Fruit fly (Drosophila melanogaster) whole organism, embryonic: Measurements from ENCODE around the gene Ilk.

ENCODE experiments used
- Atf3 ChIP-seq: fragments of 200-800 bp; sonication (Bioruptor generic); optimal IDR thresholded peaks from 3 replicates; lab custom pipeline; 2016; ENCODE audit warnings: missing biosample characterization, missing genetic modification characterization
- Bteb2 ChIP-seq: fragments of 200-800 bp; sonication (Bioruptor generic); optimal IDR thresholded peaks from 2 replicates; lab custom pipeline; 2016; ENCODE audit warnings: missing biosample characterization, missing genetic modification characterization
- CG10267 ChIP-seq: fragments of 200-800 bp; sonication (Bioruptor generic); optimal IDR thresholded peaks from 2 replicates; lab custom pipeline; 2018; ENCODE audit warnings: missing biosample characterization, mild to moderate bottlenecking, missing genetic modification characterization, moderate library complexity
- CG10979 ChIP-seq: fragments of 200-800 bp; sonication (Bioruptor generic); optimal IDR thresholded peaks from 2 replicates; lab custom pipeline; 2018; ENCODE audit warnings: missing biosample characterization, mild to moderate bottlenecking, missing genetic modification characterization, moderate library complexity
- CG12744 ChIP-seq: fragments of 200-800 bp; sonication (Bioruptor generic); optimal IDR thresholded peaks from 2 replicates; lab custom pipeline; 2016; ENCODE audit warnings: missing biosample characterization, missing genetic modification characterization
- CG12942 ChIP-seq: fragments of 200-800 bp; sonication (Bioruptor generic); optimal IDR thresholded peaks from 3 replicates; lab custom pipeline; 2016; ENCODE audit warnings: missing biosample characterization, missing genetic modification characterization
- CG1529 ChIP-seq: fragments of 200-800 bp; sonication (Bioruptor generic); optimal IDR thresholded peaks from 3 replicates; lab custom pipeline; 2018; ENCODE audit warnings: missing biosample characterization, missing genetic modification characterization
- CG15514 ChIP-seq: fragments of 200-800 bp; sonication (Bioruptor generic); optimal IDR thresholded peaks from 3 replicates; lab custom pipeline; 2017; ENCODE audit warnings: missing biosample characterization, missing genetic modification characterization, mild to moderate bottlenecking, moderate library complexity, missing genetic modification reagents
- CG1602 ChIP-seq: fragments of 200-800 bp; sonication (Bioruptor generic); optimal IDR thresholded peaks from 3 replicates; lab custom pipeline; 2016; ENCODE audit warnings: missing biosample characterization, missing genetic modification characterization
- CG1647 ChIP-seq: fragments of 200-800 bp; sonication (Bioruptor generic); optimal IDR thresholded peaks from 3 replicates; lab custom pipeline; 2016; ENCODE audit warnings: missing biosample characterization, missing genetic modification characterization
- CG16815 ChIP-seq: fragments of 200-800 bp; sonication (Bioruptor generic); optimal IDR thresholded peaks from 3 replicates; lab custom pipeline; 2017; ENCODE audit warnings: missing biosample characterization, mild to moderate bottlenecking, missing genetic modification characterization
- CG17612 ChIP-seq: fragments of 200-800 bp; sonication (Bioruptor generic); IDR thresholded peaks from 2 replicates; pipeline ENCODE4 v1.3.6; 2022; ENCODE audit warnings: missing biosample characterization, missing genetic modification characterization
- CG1792 ChIP-seq: fragments of 200-800 bp; sonication (Bioruptor generic); optimal IDR thresholded peaks from 2 replicates; lab custom pipeline; 2016; ENCODE audit warnings: missing biosample characterization, missing genetic modification characterization
- CG2199 ChIP-seq: fragments of 200-800 bp; sonication (Bioruptor generic); IDR thresholded peaks from 3 replicates; pipeline ENCODE4 v1.3.6; 2022; ENCODE audit warnings: missing biosample characterization, missing genetic modification characterization
- CG34376 ChIP-seq: fragments of 200-800 bp; sonication (Bioruptor generic); optimal IDR thresholded peaks from 2 replicates; lab custom pipeline; 2018; ENCODE audit warnings: missing biosample characterization, mild to moderate bottlenecking, missing genetic modification characterization
- CG3995 ChIP-seq: fragments of 200-800 bp; sonication (Bioruptor generic); optimal IDR thresholded peaks from 3 replicates; lab custom pipeline; 2016; ENCODE audit warnings: missing biosample characterization, missing genetic modification characterization
- CG4360 ChIP-seq: fragments of 200-800 bp; sonication (Bioruptor generic); IDR thresholded peaks from 2 replicates; pipeline ENCODE4 v1.3.6; 2022; ENCODE audit warnings: missing biosample characterization, missing genetic modification characterization
- CG5180 ChIP-seq: fragments of 200-800 bp; sonication (Bioruptor generic); optimal IDR thresholded peaks from 3 replicates; lab custom pipeline; 2017; ENCODE audit warnings: missing biosample characterization, missing genetic modification characterization, mild to moderate bottlenecking, moderate library complexity, missing genetic modification reagents
- CG6654 ChIP-seq: fragments of 200-800 bp; sonication (Bioruptor generic); optimal IDR thresholded peaks from 2 replicates; lab custom pipeline; 2017; ENCODE audit warnings: missing biosample characterization, mild to moderate bottlenecking, missing genetic modification characterization
- CG8478 ChIP-seq: fragments of >200 bp; optimal IDR thresholded peaks from 2 replicates; lab custom pipeline; 2018
- CG9437 ChIP-seq: fragments of 200-800 bp; sonication (Bioruptor generic); optimal IDR thresholded peaks from 2 replicates; lab custom pipeline; 2018; ENCODE audit warnings: missing biosample characterization, mild to moderate bottlenecking, missing genetic modification characterization
- Chrac-16 ChIP-seq: fragments of 200-800 bp; sonication (Bioruptor generic); optimal IDR thresholded peaks from 3 replicates; lab custom pipeline; 2016; ENCODE audit warnings: missing biosample characterization, missing genetic modification characterization
- D19B ChIP-seq: fragments of 200-800 bp; sonication (Bioruptor generic); optimal IDR thresholded peaks from 2 replicates; lab custom pipeline; 2017; ENCODE audit warnings: missing biosample characterization, mild to moderate bottlenecking, missing genetic modification characterization
- Dek ChIP-seq: fragments of 200-800 bp; sonication (Bioruptor generic); optimal IDR thresholded peaks from 3 replicates; lab custom pipeline; 2019; ENCODE audit warnings: missing biosample characterization, mild to moderate bottlenecking, missing genetic modification characterization, moderate library complexity
- GATAe ChIP-seq: fragments of 200-800 bp; sonication (Bioruptor generic); conservative IDR thresholded peaks from 2 replicates; pipeline ENCODE4 v1.3.6; 2022; ENCODE audit warnings: missing biosample characterization, missing genetic modification characterization
- Gsc ChIP-seq: fragments of 200-800 bp; sonication (Bioruptor generic); IDR thresholded peaks from 2 replicates; pipeline ENCODE4 v1.3.6; 2022; ENCODE audit warnings: missing biosample characterization, missing genetic modification characterization
- Hey ChIP-seq: fragments of 200-800 bp; sonication (Bioruptor generic); optimal IDR thresholded peaks from 3 replicates; lab custom pipeline; 2018; ENCODE audit warnings: missing biosample characterization, mild to moderate bottlenecking, missing genetic modification characterization
- HmgZ ChIP-seq: fragments of 200-800 bp; sonication (Bioruptor generic); optimal IDR thresholded peaks from 2 replicates; lab custom pipeline; 2018; ENCODE audit warnings: missing biosample characterization, mild to moderate bottlenecking, missing genetic modification characterization
- Jarid2 ChIP-seq: fragments of 200-800 bp; sonication (Bioruptor generic); optimal IDR thresholded peaks from 3 replicates; lab custom pipeline; 2017; ENCODE audit warnings: mild to moderate bottlenecking, missing biosample characterization, missing genetic modification reagents, missing genetic modification characterization
- Mes4 ChIP-seq: fragments of 200-800 bp; sonication (Bioruptor generic); optimal IDR thresholded peaks from 2 replicates; lab custom pipeline; 2016; ENCODE audit warnings: missing biosample characterization, missing genetic modification characterization
- Mrtf ChIP-seq: fragments of 200-800 bp; sonication (Bioruptor generic); IDR thresholded peaks from 3 replicates; pipeline ENCODE4 v1.3.6; 2022; ENCODE audit warnings: missing biosample characterization, missing genetic modification characterization
- NfI ChIP-seq: fragments of 200-800 bp; sonication (Bioruptor generic); optimal IDR thresholded peaks from 3 replicates; lab custom pipeline; 2018; ENCODE audit warnings: missing biosample characterization, mild to moderate bottlenecking, missing genetic modification characterization, moderate library complexity
- Oli ChIP-seq: fragments of 200-800 bp; sonication (Bioruptor generic); optimal IDR thresholded peaks from 2 replicates; lab custom pipeline; 2018; ENCODE audit warnings: missing biosample characterization, mild to moderate bottlenecking, missing genetic modification characterization, moderate library complexity
- Ravus ChIP-seq: fragments of 200-800 bp; sonication (Bioruptor generic); IDR thresholded peaks from 2 replicates; pipeline ENCODE4 v1.3.6; 2022; ENCODE audit warnings: missing biosample characterization, missing genetic modification characterization
- Six4 ChIP-seq: fragments of 200-800 bp; sonication (Bioruptor generic); optimal IDR thresholded peaks from 2 replicates; lab custom pipeline; 2016; ENCODE audit warnings: missing biosample characterization, missing genetic modification characterization
- croc ChIP-seq: fragments of 200-800 bp; sonication (Bioruptor generic); conservative IDR thresholded peaks from 3 replicates; pipeline ENCODE4 v1.3.6; 2022; ENCODE audit warnings: missing biosample characterization, missing genetic modification characterization
- dmrt99B ChIP-seq: fragments of 200-800 bp; sonication (Bioruptor generic); optimal IDR thresholded peaks from 2 replicates; lab custom pipeline; 2018; ENCODE audit warnings: missing biosample characterization, mild to moderate bottlenecking, missing genetic modification characterization, moderate library complexity
- fru ChIP-seq: fragments of >200 bp; optimal IDR thresholded peaks from 2 replicates; lab custom pipeline; 2017
- gsb-n ChIP-seq: fragments of 200-800 bp; sonication (Bioruptor generic); optimal IDR thresholded peaks from 3 replicates; lab custom pipeline; 2018; ENCODE audit warnings: missing biosample characterization, mild to moderate bottlenecking, missing genetic modification characterization
- hbn ChIP-seq: fragments of 200-800 bp; sonication (Bioruptor generic); IDR thresholded peaks from 2 replicates; pipeline ENCODE4 v1.3.6; 2022; ENCODE audit warnings: missing biosample characterization, missing genetic modification characterization; ENCODE audit not compliant: partially characterized antibody
- odd ChIP-seq: fragments of 200-800 bp; sonication (Bioruptor generic); optimal IDR thresholded peaks from 2 replicates; lab custom pipeline; 2017; ENCODE audit warnings: missing biosample characterization, mild to moderate bottlenecking, missing genetic modification characterization
- p53 ChIP-seq: fragments of 200-800 bp; sonication (Bioruptor generic); optimal IDR thresholded peaks from 2 replicates; lab custom pipeline; 2016; ENCODE audit warnings: missing biosample characterization, missing genetic modification characterization
- pfk ChIP-seq: fragments of 200-800 bp; sonication (Bioruptor generic); optimal IDR thresholded peaks from 2 replicates; lab custom pipeline; 2018; ENCODE audit warnings: missing biosample characterization, mild to moderate bottlenecking, missing genetic modification characterization, moderate library complexity
- shn ChIP-seq: fragments of 200-800 bp; sonication (Bioruptor generic); optimal IDR thresholded peaks from 3 replicates; lab custom pipeline; 2016; ENCODE audit warnings: missing biosample characterization, missing genetic modification characterization
- sima ChIP-seq: fragments of 200-800 bp; sonication (Bioruptor generic); optimal IDR thresholded peaks from 2 replicates; lab custom pipeline; 2016; ENCODE audit warnings: missing biosample characterization, missing genetic modification characterization
- slbo ChIP-seq: fragments of 200-800 bp; sonication (Bioruptor generic); IDR thresholded peaks from 2 replicates; pipeline ENCODE4 v1.3.6; 2022; ENCODE audit warnings: missing biosample characterization, missing genetic modification characterization
- sr ChIP-seq: fragments of 200-800 bp; sonication (Bioruptor generic); IDR thresholded peaks from 3 replicates; pipeline ENCODE4 v1.3.6; 2022; ENCODE audit warnings: missing biosample characterization, missing genetic modification characterization
- sug ChIP-seq: fragments of 200-800 bp; optimal IDR thresholded peaks from 2 replicates; lab custom pipeline; 2019; ENCODE audit warnings: missing biosample characterization, mild to moderate bottlenecking, missing genetic modification characterization, moderate library complexity
- tll ChIP-seq, 2 experiments: fragments of 200-800 bp in 1 of 2; fragments of >200 bp in 1 of 2; sonication (Bioruptor generic) in 1 of 2; optimal IDR thresholded peaks; 2 replicates each; lab custom pipeline; 2017 to 2019; ENCODE audit warnings: missing biosample characterization in 2 of 2, missing genetic modification characterization in 2 of 2, mild to moderate bottlenecking in 1 of 2, moderate library complexity in 1 of 2
- wdn ChIP-seq: fragments of 200-800 bp; sonication (Bioruptor generic); IDR thresholded peaks from 2 replicates; pipeline ENCODE4 v1.3.6; 2022; ENCODE audit warnings: missing biosample characterization, missing genetic modification characterization

Ilk gene

DNA sequence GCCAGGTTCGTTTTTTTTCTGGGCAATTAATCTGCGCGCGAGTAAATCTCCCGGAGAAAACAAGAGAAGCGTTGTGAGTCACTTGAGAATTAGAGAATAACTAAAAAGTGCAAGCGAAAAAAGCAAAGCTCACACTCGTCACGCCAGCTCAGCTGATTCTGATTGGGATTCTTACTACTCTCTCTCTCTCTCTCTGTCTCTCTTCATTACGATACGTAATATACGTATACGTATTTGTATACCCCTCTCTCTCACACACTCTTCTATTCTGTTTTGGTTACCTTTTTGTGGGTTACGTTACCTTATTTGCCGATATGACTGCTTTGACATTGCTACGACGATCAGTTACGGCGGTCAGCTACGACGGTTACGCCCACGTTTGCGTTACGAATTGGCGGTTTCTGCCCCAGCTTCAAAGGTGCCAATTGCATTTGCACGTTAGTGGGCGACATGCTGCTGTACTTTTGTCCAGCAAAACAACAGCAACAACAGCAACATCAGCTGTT lies 13.9 kb upstream of the Ilk start, which contains the start of the genes Targ1, CG10512 and Targ2 (continued):
- TF ChIP-seq CG1602 (GFP tag; lab: Kevin White, UChicago) (no peak), p53 (GFP tag; lab: Kevin White, UChicago) (no peak), CG10267 (tag; lab: Kevin White, UChicago) (no peak), Gsc (GFP tag; lab: Robert Waterston, UW) (no peak), CG1529 (GFP tag; lab: Kevin White, UChicago) (no peak), GATAe (GFP tag; lab: Robert Waterston, UW) (no peak), NfI (GFP tag; lab: Kevin White, UChicago) (no peak), fru (lab: Kevin White, UChicago) (no peak), CG1792 (GFP tag; lab: Kevin White, UChicago) (no peak), odd (GFP tag; lab: Kevin White, UChicago) (no peak), CG12744 (GFP tag; lab: Kevin White, UChicago) (no peak), CG12942 (GFP tag; lab: Kevin White, UChicago) (no peak), sug (tag; lab: Kevin White, UChicago) (no peak), sr (GFP tag; lab: Robert Waterston, UW) (peak; percentile 65; the same call in 1 of the 3 replicates), shn (GFP tag; lab: Kevin White, UChicago) (no peak), Hey (tag; lab: Kevin White, UChicago) (no peak), Bteb2 (GFP tag; lab: Kevin White, UChicago) (no peak), CG1647 (no peak), CG2199 (GFP tag; lab: Robert Waterston, UW) (0 out of 3 replicates have a peak, but pooled peaks have one; percentile 17), Atf3 (GFP tag; lab: Kevin White, UChicago) (no peak), CG8478 (lab: Kevin White, UChicago) (peak; percentile 76), HmgZ (tag; lab: Kevin White, UChicago) (no peak), Mes4 (GFP tag; lab: Kevin White, UChicago) (no peak), Ravus (GFP tag; lab: Robert Waterston, UW) (no peak), tll (GFP tag; optimal IDR thresholded peaks at IDR 0.05; lab: Kevin White, UChicago) (no peak), CG16815 (no peak), wdn (GFP tag; lab: Robert Waterston, UW) (no peak), Oli (tag; lab: Kevin White, UChicago) (no peak), Chrac-16 (GFP tag; lab: Kevin White, UChicago) (no peak), hbn (GFP tag; lab: Robert Waterston, UW) (no peak), CG3995 (GFP tag; lab: Kevin White, UChicago) (no peak), gsb-n (tag; lab: Kevin White, UChicago) (no peak), CG9437 (GFP tag; lab: Kevin White, UChicago) (peak; percentile 99), slbo (no peak), CG34376 (GFP tag; lab: Kevin White, UChicago) (peak; percentile 51), CG17612 (GFP tag; lab: Robert Waterston, UW) (no peak), dmrt99B (tag; lab: Kevin White, UChicago) (no peak), Jarid2 (no peak)
- TF ChIP-seq, all 482 proteins: peak for 23

DNA sequence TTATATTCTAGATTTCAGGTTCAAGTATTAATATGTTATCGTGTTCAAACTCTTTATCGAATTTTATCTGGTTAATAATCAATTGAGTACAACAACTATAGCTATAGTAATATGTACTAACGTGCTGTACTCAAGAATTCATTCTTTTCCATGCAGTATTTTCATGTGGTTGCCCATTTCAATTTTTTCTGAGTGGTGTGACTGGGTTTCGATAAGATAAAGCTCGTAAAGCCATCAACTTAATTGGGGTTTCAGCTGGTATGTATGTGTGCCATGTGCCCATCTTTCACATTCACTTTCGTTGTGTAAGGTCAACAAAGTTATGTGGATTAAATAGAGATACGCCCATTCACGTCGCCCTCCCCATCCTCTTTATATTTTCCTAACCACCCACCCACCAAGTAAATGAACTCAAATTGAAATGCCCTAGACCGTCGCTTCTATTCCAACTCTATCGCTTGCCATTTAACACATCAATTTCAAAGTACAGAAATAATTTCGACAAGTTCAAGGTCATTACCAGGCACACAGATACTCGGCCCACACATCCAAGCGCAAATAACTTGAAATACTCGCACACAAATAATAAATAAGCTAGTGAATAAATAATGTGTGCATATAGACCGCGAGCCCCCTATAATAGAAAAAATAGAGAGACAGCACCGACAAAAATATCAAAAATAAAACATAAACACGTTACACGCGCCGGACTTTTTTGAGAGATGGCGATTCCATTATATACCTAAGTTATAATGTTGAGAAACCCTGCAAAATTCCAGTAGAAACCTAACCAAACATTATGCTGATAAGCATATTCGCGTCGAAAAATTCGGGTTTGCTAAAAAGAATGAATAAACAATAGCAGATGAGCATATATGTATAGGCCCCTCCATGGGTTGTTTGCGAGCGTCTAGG lies 11.9 kb upstream of the Ilk start:
- TF ChIP-seq croc = no peak
- no peak for TF ChIP-seq CG6654
- no peak for TF ChIP-seq CG4360 (GFP tag; lab: Robert Waterston, UW)
- no peak for TF ChIP-seq Mrtf (GFP tag; lab: Robert Waterston, UW)
- no peak for TF ChIP-seq Dek (tag; lab: Kevin White, UChicago)
- TF ChIP-seq D19B (GFP tag; lab: Kevin White, UChicago) = no peak
- no peak for TF ChIP-seq CG10979
- TF ChIP-seq Six4 (GFP tag; lab: Kevin White, UChicago) = no peak
- no peak for TF ChIP-seq sima (GFP tag; lab: Kevin White, UChicago)
- no peak for TF ChIP-seq pfk
- peak; percentile 8 for TF ChIP-seq CG15514 (GFP tag; lab: Kevin White, UChicago)
- TF ChIP-seq CG5180 = no peak
